Fruit fly (Drosophila melanogaster): ENCODE measurements around the gene CG5500.

DNA sequence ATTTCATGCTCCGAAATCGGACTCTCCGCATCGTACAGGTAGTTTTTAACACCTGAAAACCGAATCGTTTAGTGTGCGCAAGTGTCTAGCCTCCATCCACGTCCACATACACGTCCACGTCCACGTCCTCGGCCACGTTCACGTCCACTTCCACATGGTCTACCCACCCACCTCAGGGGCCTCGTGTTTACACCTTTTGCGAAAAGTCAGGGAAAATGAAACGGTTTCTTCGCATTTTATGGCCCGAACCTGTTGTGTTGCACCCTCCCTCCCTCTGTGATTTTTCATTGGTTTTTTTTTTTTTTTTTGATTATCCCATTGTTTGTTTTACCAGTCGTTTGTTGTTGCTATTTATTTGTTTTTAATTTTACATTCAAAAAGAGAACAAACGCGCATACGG is 10.7 kb downstream of the CG5500 start:
- TF ChIP-seq CTCF (optimal IDR thresholded peaks at IDR 0.05) (no peak), CG8478 (optimal IDR thresholded peaks at IDR 0.05) (no peak)
